Fruit fly (Drosophila melanogaster) whole organism, prepupa: Measurements from ENCODE around the gene CG33523.

ENCODE experiments used
- Blimp-1 ChIP-seq: fragments of 200-800 bp; sonication (Bioruptor generic); optimal IDR thresholded peaks from 3 replicates; lab custom pipeline; 2017; ENCODE audit warnings: missing biosample characterization, missing genetic modification characterization, mild to moderate bottlenecking, moderate library complexity, missing genetic modification reagents
- CG10631 ChIP-seq: fragments of 200-800 bp; sonication (Bioruptor generic); optimal IDR thresholded peaks from 2 replicates; lab custom pipeline; 2016; ENCODE audit warnings: missing biosample characterization, missing genetic modification characterization
- CG11294 ChIP-seq: fragments of 200-800 bp; sonication (Bioruptor generic); IDR thresholded peaks from 2 replicates; pipeline ENCODE4 v1.3.6; 2022; ENCODE audit warnings: missing biosample characterization, missing genetic modification characterization
- CG11902 ChIP-seq: fragments of 200-800 bp; sonication (Bioruptor generic); optimal IDR thresholded peaks from 3 replicates; lab custom pipeline; 2016; ENCODE audit warnings: missing biosample characterization, missing genetic modification characterization
- CG15336 ChIP-seq: fragments of 200-800 bp; sonication (Bioruptor generic); IDR thresholded peaks from 2 replicates; pipeline ENCODE4 v1.3.6; 2022; ENCODE audit warnings: missing biosample characterization, missing genetic modification characterization
- CG31627 ChIP-seq: fragments of 200-800 bp; sonication (Bioruptor generic); optimal IDR thresholded peaks from 3 replicates; lab custom pipeline; 2016; ENCODE audit warnings: missing biosample characterization, missing genetic modification characterization
- CG34406 ChIP-seq: fragments of 200-800 bp; sonication (Bioruptor generic); optimal IDR thresholded peaks from 3 replicates; lab custom pipeline; 2016; ENCODE audit warnings: missing biosample characterization, missing genetic modification characterization
- CG4318 ChIP-seq: fragments of 200-800 bp; sonication (Bioruptor generic); optimal IDR thresholded peaks from 3 replicates; lab custom pipeline; 2017; ENCODE audit warnings: missing biosample characterization, mild to moderate bottlenecking, missing genetic modification characterization
- CG6276 ChIP-seq: fragments of 200-800 bp; sonication (Bioruptor generic); optimal IDR thresholded peaks from 2 replicates; lab custom pipeline; 2017; ENCODE audit warnings: missing biosample characterization, mild to moderate bottlenecking, missing genetic modification characterization
- CG6792 ChIP-seq: fragments of 200-800 bp; sonication (Bioruptor generic); optimal IDR thresholded peaks from 3 replicates; lab custom pipeline; 2016; ENCODE audit warnings: missing biosample characterization, missing genetic modification characterization
- CG6808 ChIP-seq: fragments of 200-800 bp; sonication (Bioruptor generic); optimal IDR thresholded peaks from 3 replicates; lab custom pipeline; 2017; ENCODE audit warnings: missing biosample characterization, missing genetic modification characterization, mild to moderate bottlenecking, moderate library complexity, missing genetic modification reagents
- CG6854 ChIP-seq: fragments of 200-800 bp; sonication (Bioruptor generic); optimal IDR thresholded peaks from 2 replicates; lab custom pipeline; 2017; ENCODE audit warnings: missing biosample characterization, mild to moderate bottlenecking, missing genetic modification characterization
- CG8119 ChIP-seq: fragments of 200-800 bp; sonication (Bioruptor generic); IDR thresholded peaks from 3 replicates; pipeline ENCODE4 v1.3.6; 2022; ENCODE audit warnings: missing biosample characterization, missing genetic modification characterization
- CG8319 ChIP-seq: fragments of 200-800 bp; sonication (Bioruptor generic); optimal IDR thresholded peaks from 3 replicates; lab custom pipeline; 2016; ENCODE audit warnings: missing biosample characterization, missing genetic modification characterization
- CG9139 ChIP-seq: fragments of 200-800 bp; sonication (Bioruptor generic); optimal IDR thresholded peaks from 3 replicates; lab custom pipeline; 2017; ENCODE audit warnings: missing biosample characterization, mild to moderate bottlenecking, missing genetic modification characterization
- Eip78C ChIP-seq: fragments of 200-800 bp; sonication (Bioruptor generic); peaks from one replicate; lab custom pipeline; 2016; ENCODE audit warnings: missing biosample characterization, missing genetic modification characterization
- Ets96B ChIP-seq: fragments of 200-800 bp; optimal IDR thresholded peaks from 2 replicates; lab custom pipeline; 2019; ENCODE audit warnings: missing biosample characterization, mild to moderate bottlenecking, missing genetic modification characterization, moderate library complexity
- Gug ChIP-seq: fragments of 200-800 bp; sonication (Bioruptor generic); IDR thresholded peaks from 2 replicates; pipeline ENCODE4 v1.3.6; 2022; ENCODE audit warnings: missing biosample characterization, missing genetic modification characterization
- Hr38 ChIP-seq: sonication (Bioruptor generic); optimal IDR thresholded peaks from 2 replicates; lab custom pipeline; 2016; ENCODE audit warnings: missing biosample characterization, missing genetic modification characterization
- Hr39 ChIP-seq: fragments of 200-800 bp; sonication (Bioruptor generic); optimal IDR thresholded peaks from 2 replicates; lab custom pipeline; 2016; ENCODE audit warnings: missing biosample characterization, missing genetic modification characterization
- Hr4 ChIP-seq: fragments of 200-800 bp; sonication (Bioruptor generic); optimal IDR thresholded peaks from 3 replicates; lab custom pipeline; 2016; ENCODE audit warnings: missing biosample characterization, missing genetic modification characterization
- Smox ChIP-seq: fragments of 200-800 bp; sonication (Bioruptor generic); optimal IDR thresholded peaks from 3 replicates; lab custom pipeline; 2016; ENCODE audit warnings: missing biosample characterization, missing genetic modification characterization
- Sox102F ChIP-seq: fragments of 200-800 bp; sonication (Bioruptor generic); optimal IDR thresholded peaks from 2 replicates; lab custom pipeline; 2016; ENCODE audit warnings: missing biosample characterization, mild to moderate bottlenecking, missing genetic modification characterization
- Sox14 ChIP-seq: fragments of 200-800 bp; sonication (Bioruptor generic); optimal IDR thresholded peaks from 3 replicates; lab custom pipeline; 2016; ENCODE audit warnings: missing biosample characterization, missing genetic modification characterization
- Sox15 ChIP-seq: fragments of 200-800 bp; sonication (Bioruptor generic); optimal IDR thresholded peaks from 3 replicates; lab custom pipeline; 2016; ENCODE audit warnings: missing biosample characterization, missing genetic modification characterization
- achi ChIP-seq: fragments of 200-800 bp; sonication (Bioruptor generic); optimal IDR thresholded peaks from 3 replicates; lab custom pipeline; 2016; ENCODE audit warnings: missing biosample characterization, missing genetic modification characterization
- acj6 ChIP-seq: fragments of 200-800 bp; sonication (Bioruptor generic); optimal IDR thresholded peaks from 3 replicates; lab custom pipeline; 2016; ENCODE audit warnings: missing biosample characterization, missing genetic modification characterization
- cyc ChIP-seq: fragments of 200-800 bp; sonication (Bioruptor generic); optimal IDR thresholded peaks from 3 replicates; lab custom pipeline; 2016; ENCODE audit warnings: missing biosample characterization, missing genetic modification characterization
- dac ChIP-seq: fragments of 200-800 bp; sonication (Bioruptor generic); optimal IDR thresholded peaks from 2 replicates; lab custom pipeline; 2017; ENCODE audit warnings: missing biosample characterization, mild to moderate bottlenecking, missing genetic modification characterization
- dsx ChIP-seq: fragments of 200-800 bp; optimal IDR thresholded peaks from 3 replicates; lab custom pipeline; 2019; ENCODE audit warnings: missing biosample characterization, mild to moderate bottlenecking, missing genetic modification characterization, moderate library complexity; ENCODE audit not compliant: poor library complexity, severe bottlenecking
- eg ChIP-seq: fragments of 200-800 bp; sonication (Bioruptor generic); IDR thresholded peaks from 3 replicates; pipeline ENCODE4 v1.3.6; 2022; ENCODE audit warnings: missing biosample characterization, missing genetic modification characterization
- esn ChIP-seq: fragments of 200-800 bp; sonication (Bioruptor generic); optimal IDR thresholded peaks from 2 replicates; lab custom pipeline; 2016; ENCODE audit warnings: missing biosample characterization, mild to moderate bottlenecking, missing genetic modification characterization, moderate library complexity
- fkh ChIP-seq: fragments of 200-800 bp; sonication (Bioruptor generic); optimal IDR thresholded peaks from 3 replicates; lab custom pipeline; 2017; ENCODE audit warnings: missing biosample characterization, mild to moderate bottlenecking, missing genetic modification characterization, moderate library complexity
- pdm3 ChIP-seq: fragments of 200-800 bp; sonication (Bioruptor generic); optimal IDR thresholded peaks from 3 replicates; lab custom pipeline; 2016; ENCODE audit warnings: missing biosample characterization, missing genetic modification characterization
- spab ChIP-seq: fragments of 200-800 bp; sonication (Bioruptor generic); optimal IDR thresholded peaks from 2 replicates; lab custom pipeline; 2017; ENCODE audit warnings: missing biosample characterization, mild to moderate bottlenecking, missing genetic modification characterization, missing genetic modification reagents
- svp ChIP-seq: fragments of 200-800 bp; sonication (Bioruptor generic); peaks from one replicate; lab custom pipeline; 2016; ENCODE audit warnings: missing biosample characterization, missing genetic modification characterization

CG33523 gene

dm6 chr3L:5882209-5882403, 41.6 kb upstream of the CG33523 start, which contains the start of gene CG13287:
TSS of gene CG13287 (plus strand) at chr3L:5882304.
- TF ChIP-seq dsx (GFP tag; lab: Kevin White, UChicago): no peak
- no peak for TF ChIP-seq Sox102F (GFP tag; lab: Kevin White, UChicago)
- TF ChIP-seq Ets96B: no peak
- no peak for TF ChIP-seq Sox15 (GFP tag; lab: Kevin White, UChicago)
- no peak for TF ChIP-seq CG11902 (GFP tag; lab: Kevin White, UChicago)
- TF ChIP-seq CG6808: no peak
- no peak for TF ChIP-seq CG10631

dm6 chr3L:5884735-5885134, 38.9 kb upstream of the CG33523 start:
- TF ChIP-seq CG8319 (GFP tag; lab: Kevin White, UChicago): no peak
- no peak for TF ChIP-seq fkh (GFP tag; lab: Kevin White, UChicago)
- no peak for TF ChIP-seq svp
- TF ChIP-seq dsx (GFP tag; lab: Kevin White, UChicago): no peak
- TF ChIP-seq CG11294 (GFP tag; lab: Robert Waterston, UW): no peak
- no peak for TF ChIP-seq cyc (GFP tag; lab: Kevin White, UChicago)
- no peak for TF ChIP-seq eg (GFP tag; lab: Robert Waterston, UW)
- no peak for TF ChIP-seq CG6276 (GFP tag; lab: Kevin White, UChicago)
- no peak for TF ChIP-seq Hr38 (GFP tag; lab: Kevin White, UChicago)
- TF ChIP-seq dac (GFP tag; lab: Kevin White, UChicago): no peak
- TF ChIP-seq Hr39 (GFP tag; lab: Kevin White, UChicago): no peak
- no peak for TF ChIP-seq CG34406 (GFP tag; lab: Kevin White, UChicago)
- TF ChIP-seq, all 60 proteins: peak for 0

DNA sequence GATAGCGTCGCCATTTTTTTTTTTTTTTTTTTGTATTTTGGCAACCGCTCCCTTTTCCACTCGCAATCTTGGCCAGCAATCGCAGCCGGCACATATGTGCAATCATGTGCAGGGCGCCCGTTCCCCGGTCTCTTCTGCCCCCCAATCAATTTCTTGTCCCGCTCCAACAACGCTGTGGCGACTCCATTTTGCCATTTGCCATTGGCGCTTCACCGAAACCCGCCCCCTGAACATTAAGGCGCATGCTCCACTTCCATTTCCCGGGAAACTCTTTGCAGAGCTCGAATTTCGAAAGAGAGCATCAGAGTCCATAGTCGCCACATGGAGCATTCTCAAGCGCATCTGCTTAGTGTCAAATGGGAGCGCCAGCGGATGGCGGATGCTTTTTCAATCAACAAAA, 32.5 kb upstream of the CG33523 start:
- TF ChIP-seq svp (no peak), CG11902 (GFP tag; lab: Kevin White, UChicago) (no peak), Smox (GFP tag; lab: Kevin White, UChicago) (no peak)

DNA sequence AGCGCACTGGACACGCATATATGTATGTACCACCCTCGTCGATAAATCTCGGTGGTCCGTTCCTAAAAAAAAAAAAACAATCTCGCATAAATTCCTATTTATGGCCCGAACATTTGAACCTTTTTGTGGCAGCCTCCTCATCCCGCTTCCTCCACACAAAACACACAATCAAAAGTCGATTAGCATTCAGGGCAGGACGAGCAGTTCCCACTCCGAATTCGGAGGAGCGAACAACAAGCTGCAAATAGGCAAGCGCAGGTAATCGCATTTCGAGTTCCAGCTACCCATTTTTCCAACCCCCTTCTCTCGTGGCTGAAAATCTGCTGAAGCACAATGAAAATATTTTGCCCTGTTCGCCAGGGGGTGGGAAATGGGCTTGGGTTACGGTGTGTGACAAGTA, 31.9 kb upstream of the CG33523 start:
- TF ChIP-seq Gug (GFP tag; lab: Robert Waterston, UW): no peak
- TF ChIP-seq Sox14 (GFP tag; lab: Kevin White, UChicago): no peak
- TF ChIP-seq spab (GFP tag; lab: Kevin White, UChicago): no peak
- TF ChIP-seq CG15336 (GFP tag; lab: Robert Waterston, UW): no peak
- no peak for TF ChIP-seq CG11902 (GFP tag; lab: Kevin White, UChicago)
- no peak for TF ChIP-seq Hr39 (GFP tag; lab: Kevin White, UChicago)
- TF ChIP-seq CG6808: no peak
- TF ChIP-seq dsx (GFP tag; lab: Kevin White, UChicago): no peak
- no peak for TF ChIP-seq CG34406 (GFP tag; lab: Kevin White, UChicago)
- TF ChIP-seq achi (GFP tag; lab: Kevin White, UChicago): no peak
- TF ChIP-seq Hr4 (GFP tag; lab: Kevin White, UChicago): no peak
- no peak for TF ChIP-seq esn (GFP tag; lab: Kevin White, UChicago)
- TF ChIP-seq CG6792 (GFP tag; lab: Kevin White, UChicago): no peak
- no peak for TF ChIP-seq CG31627 (GFP tag; lab: Kevin White, UChicago)
- no peak for TF ChIP-seq CG4318 (GFP tag; lab: Kevin White, UChicago)
- TF ChIP-seq CG9139 (GFP tag; lab: Kevin White, UChicago): no peak
- no peak for TF ChIP-seq Eip78C
- TF ChIP-seq Ets96B: no peak
- no peak for TF ChIP-seq dac (GFP tag; lab: Kevin White, UChicago)
- TF ChIP-seq Blimp-1: no peak

dm6 chr3L:5893063-5893462, 30.6 kb upstream of the CG33523 start:
- TF ChIP-seq Hr39 (GFP tag; lab: Kevin White, UChicago) (no peak), CG8119 (GFP tag; lab: Robert Waterston, UW) (no peak), acj6 (GFP tag; lab: Kevin White, UChicago) (no peak), spab (GFP tag; lab: Kevin White, UChicago) (no peak), pdm3 (GFP tag; lab: Kevin White, UChicago) (no peak), dsx (GFP tag; lab: Kevin White, UChicago) (no peak), CG10631 (no peak), CG6854 (GFP tag; lab: Kevin White, UChicago) (no peak)
